Fruit fly (Drosophila melanogaster) whole organism, embryonic: ENCODE measurements around the gene Cog3.

Experiments
- Antp ChIP-seq: fragments of 200-800 bp; sonication (Bioruptor generic); optimal IDR thresholded peaks from 3 replicates; lab custom pipeline; 2016; ENCODE audit warnings: missing biosample characterization, missing genetic modification characterization
- CG10274 ChIP-seq: fragments of 200-800 bp; sonication (Bioruptor generic); optimal IDR thresholded peaks from 3 replicates; lab custom pipeline; 2017; ENCODE audit warnings: missing biosample characterization, mild to moderate bottlenecking, missing genetic modification characterization
- CG10321 ChIP-seq: fragments of 200-800 bp; sonication (Bioruptor generic); IDR thresholded peaks from 2 replicates; pipeline ENCODE4 v1.3.6; 2022; ENCODE audit warnings: missing biosample characterization, missing genetic modification characterization
- CG11085 ChIP-seq: fragments of 200-800 bp; sonication (Bioruptor generic); IDR thresholded peaks from 2 replicates; pipeline ENCODE4 v1.3.6; 2022; ENCODE audit warnings: missing biosample characterization, missing genetic modification characterization
- CG12071 ChIP-seq: fragments of 200-800 bp; sonication (Bioruptor generic); optimal IDR thresholded peaks from 3 replicates; lab custom pipeline; 2018; ENCODE audit warnings: missing biosample characterization, mild to moderate bottlenecking, missing genetic modification characterization
- CG12299 ChIP-seq: fragments of 200-800 bp; sonication (Bioruptor generic); optimal IDR thresholded peaks from 2 replicates; lab custom pipeline; 2018; ENCODE audit warnings: missing biosample characterization, mild to moderate bottlenecking, missing genetic modification characterization
- CG12391 ChIP-seq: fragments of 200-800 bp; sonication (Bioruptor generic); optimal IDR thresholded peaks from 3 replicates; lab custom pipeline; 2018; ENCODE audit warnings: missing biosample characterization, mild to moderate bottlenecking, missing genetic modification characterization, moderate library complexity
- CG12744 ChIP-seq: fragments of 200-800 bp; sonication (Bioruptor generic); optimal IDR thresholded peaks from 2 replicates; lab custom pipeline; 2016; ENCODE audit warnings: missing biosample characterization, missing genetic modification characterization
- CG13296 ChIP-seq: fragments of 200-800 bp; sonication (Bioruptor generic); optimal IDR thresholded peaks from 3 replicates; lab custom pipeline; 2018; ENCODE audit warnings: missing biosample characterization, mild to moderate bottlenecking, missing genetic modification characterization
- CG13624 ChIP-seq: fragments of 200-800 bp; sonication (Bioruptor generic); optimal IDR thresholded peaks from 2 replicates; lab custom pipeline; 2016; ENCODE audit warnings: missing biosample characterization, missing genetic modification characterization
- CG14710 ChIP-seq: fragments of 200-800 bp; sonication (Bioruptor generic); optimal IDR thresholded peaks from 3 replicates; lab custom pipeline; 2019; ENCODE audit warnings: missing biosample characterization, mild to moderate bottlenecking, missing genetic modification characterization, moderate library complexity
- CG15269 ChIP-seq: fragments of 200-800 bp; sonication (Bioruptor generic); optimal IDR thresholded peaks from 2 replicates; lab custom pipeline; 2018; ENCODE audit warnings: missing biosample characterization, mild to moderate bottlenecking, missing genetic modification characterization, moderate library complexity
- CG15696 ChIP-seq: fragments of 200-800 bp; sonication (Bioruptor generic); optimal IDR thresholded peaks from 2 replicates; lab custom pipeline; 2019; ENCODE audit warnings: missing biosample characterization, mild to moderate bottlenecking, missing genetic modification characterization, moderate library complexity
- CG1602 ChIP-seq: fragments of 200-800 bp; sonication (Bioruptor generic); optimal IDR thresholded peaks from 3 replicates; lab custom pipeline; 2016; ENCODE audit warnings: missing biosample characterization, missing genetic modification characterization
- CG1603 ChIP-seq: fragments of 200-800 bp; sonication (Bioruptor generic); optimal IDR thresholded peaks from 2 replicates; lab custom pipeline; 2019; ENCODE audit warnings: missing biosample characterization, mild to moderate bottlenecking, missing genetic modification characterization, moderate library complexity
- CG17359 ChIP-seq: fragments of 200-800 bp; sonication (Bioruptor generic); optimal IDR thresholded peaks from 3 replicates; lab custom pipeline; 2018; ENCODE audit warnings: missing biosample characterization, mild to moderate bottlenecking, missing genetic modification characterization, moderate library complexity
- CG18599 ChIP-seq: fragments of 200-800 bp; sonication (Bioruptor generic); optimal IDR thresholded peaks from 3 replicates; lab custom pipeline; 2017; ENCODE audit warnings: missing biosample characterization, missing genetic modification characterization, mild to moderate bottlenecking, moderate library complexity, missing genetic modification reagents
- CG33213 ChIP-seq: fragments of 200-800 bp; sonication (Bioruptor generic); optimal IDR thresholded peaks from 3 replicates; lab custom pipeline; 2016; ENCODE audit warnings: missing biosample characterization, missing genetic modification characterization
- CG3726 ChIP-seq: fragments of 200-800 bp; sonication (Bioruptor generic); IDR thresholded peaks from 3 replicates; pipeline ENCODE4, ENCODE4 v1.3.6; 2022; ENCODE audit warnings: missing biosample characterization, missing genetic modification characterization
- CG9437 ChIP-seq: fragments of 200-800 bp; sonication (Bioruptor generic); optimal IDR thresholded peaks from 2 replicates; lab custom pipeline; 2018; ENCODE audit warnings: missing biosample characterization, mild to moderate bottlenecking, missing genetic modification characterization
- Camta ChIP-seq: fragments of 200-800 bp; sonication (Bioruptor generic); optimal IDR thresholded peaks from 2 replicates; lab custom pipeline; 2016; ENCODE audit warnings: missing biosample characterization, missing genetic modification characterization
- CoRest ChIP-seq: fragments of 200-800 bp; sonication (Bioruptor generic); optimal IDR thresholded peaks from 3 replicates; lab custom pipeline; 2018; ENCODE audit warnings: missing biosample characterization, mild to moderate bottlenecking, missing genetic modification characterization, moderate library complexity
- D19B ChIP-seq: fragments of 200-800 bp; sonication (Bioruptor generic); optimal IDR thresholded peaks from 2 replicates; lab custom pipeline; 2017; ENCODE audit warnings: missing biosample characterization, mild to moderate bottlenecking, missing genetic modification characterization
- Dip3 ChIP-seq: fragments of 200-800 bp; sonication (Bioruptor generic); optimal IDR thresholded peaks from 3 replicates; lab custom pipeline; 2016; ENCODE audit warnings: missing biosample characterization, missing genetic modification characterization
- Gug ChIP-seq: fragments of 200-800 bp; sonication (Bioruptor generic); IDR thresholded peaks from 4 replicates; pipeline ENCODE4 v1.3.6; 2022; ENCODE audit warnings: missing biosample characterization, missing genetic modification characterization
- HHEX ChIP-seq: fragments of 200-800 bp; sonication (Bioruptor generic); optimal IDR thresholded peaks from 3 replicates; lab custom pipeline; 2017; ENCODE audit warnings: missing biosample characterization, mild to moderate bottlenecking, missing genetic modification characterization, missing genetic modification reagents
- HmgZ ChIP-seq: fragments of 200-800 bp; sonication (Bioruptor generic); optimal IDR thresholded peaks from 2 replicates; lab custom pipeline; 2018; ENCODE audit warnings: missing biosample characterization, mild to moderate bottlenecking, missing genetic modification characterization
- Hmr ChIP-seq: fragments of 200-800 bp; sonication (Bioruptor generic); optimal IDR thresholded peaks from 3 replicates; lab custom pipeline; 2017; ENCODE audit warnings: mild to moderate bottlenecking, missing biosample characterization, missing genetic modification reagents, missing genetic modification characterization
- Hsf ChIP-seq: fragments of 200-800 bp; sonication (Bioruptor generic); optimal IDR thresholded peaks from 3 replicates; lab custom pipeline; 2016; ENCODE audit warnings: missing biosample characterization, missing genetic modification characterization
- Lhr ChIP-seq: fragments of 200-800 bp; sonication (Bioruptor generic); optimal IDR thresholded peaks from 3 replicates; lab custom pipeline; 2017; ENCODE audit warnings: mild to moderate bottlenecking, missing biosample characterization, missing genetic modification reagents, missing genetic modification characterization
- NFAT ChIP-seq: fragments of 200-800 bp; sonication (Bioruptor generic); IDR thresholded peaks from 2 replicates; pipeline ENCODE4 v1.3.6; 2022; ENCODE audit warnings: missing biosample characterization, missing genetic modification characterization
- Nf-YB ChIP-seq: fragments of 200-800 bp; sonication (Bioruptor generic); optimal IDR thresholded peaks from 3 replicates; lab custom pipeline; 2019; ENCODE audit warnings: missing biosample characterization, mild to moderate bottlenecking, missing genetic modification characterization, moderate library complexity
- Sry-β ChIP-seq: fragments of 200-800 bp; sonication (Bioruptor generic); optimal IDR thresholded peaks from 2 replicates; lab custom pipeline; 2018; ENCODE audit warnings: missing biosample characterization, mild to moderate bottlenecking, missing genetic modification characterization, moderate library complexity
- Vsx1 ChIP-seq: fragments of 200-800 bp; sonication (Bioruptor generic); optimal IDR thresholded peaks from 2 replicates; lab custom pipeline; 2017; ENCODE audit warnings: missing biosample characterization, mild to moderate bottlenecking, missing genetic modification characterization, missing genetic modification reagents
- YL-1 ChIP-seq: fragments of 200-800 bp; sonication (Bioruptor generic); optimal IDR thresholded peaks from 3 replicates; lab custom pipeline; 2017; ENCODE audit warnings: missing biosample characterization, mild to moderate bottlenecking, missing genetic modification characterization
- bcd ChIP-seq: fragments of 200-800 bp; sonication (Bioruptor generic); optimal IDR thresholded peaks from 2 replicates; lab custom pipeline; 2017; ENCODE audit warnings: missing biosample characterization, mild to moderate bottlenecking, missing genetic modification characterization
- bsh ChIP-seq, 2 experiments: fragments of 200-800 bp; sonication (Bioruptor generic); optimal IDR thresholded peaks; 2 replicates each; lab custom pipeline; 2017 to 2018; ENCODE audit warnings: mild to moderate bottlenecking in 2 of 2, missing biosample characterization in 2 of 2, missing genetic modification characterization in 2 of 2, moderate library complexity in 1 of 2
- crp ChIP-seq, 2 experiments: fragments of 200-800 bp; sonication (Bioruptor generic); optimal IDR thresholded peaks; 2 replicates in 1 of 2; 3 replicates in 1 of 2; lab custom pipeline; 2017; ENCODE audit warnings: missing biosample characterization in 2 of 2, missing genetic modification characterization in 2 of 2, mild to moderate bottlenecking in 1 of 2, moderate library complexity in 1 of 2
- dimm ChIP-seq: fragments of 200-800 bp; sonication (Bioruptor generic); IDR thresholded peaks from 2 replicates; pipeline ENCODE4 v1.3.6; 2022; ENCODE audit warnings: missing biosample characterization, missing genetic modification characterization
- fd102C ChIP-seq: fragments of 200-800 bp; sonication (Bioruptor generic); optimal IDR thresholded peaks from 2 replicates; lab custom pipeline; 2018; ENCODE audit warnings: missing biosample characterization, mild to moderate bottlenecking, missing genetic modification characterization, moderate library complexity
- fd3F ChIP-seq: fragments of 200-800 bp; sonication (Bioruptor generic); optimal IDR thresholded peaks from 2 replicates; lab custom pipeline; 2018; ENCODE audit warnings: missing biosample characterization, mild to moderate bottlenecking, missing genetic modification characterization, moderate library complexity
- grau ChIP-seq: fragments of 200-800 bp; optimal IDR thresholded peaks from 3 replicates; lab custom pipeline; 2019; ENCODE audit warnings: missing biosample characterization, mild to moderate bottlenecking, missing genetic modification characterization, moderate library complexity
- ind ChIP-seq: fragments of 200-800 bp; sonication (Bioruptor generic); optimal IDR thresholded peaks from 3 replicates; lab custom pipeline; 2016; ENCODE audit warnings: missing biosample characterization, missing genetic modification characterization
- lilli ChIP-seq: fragments of 200-800 bp; sonication (Bioruptor generic); optimal IDR thresholded peaks from 3 replicates; lab custom pipeline; 2016; ENCODE audit warnings: missing biosample characterization, missing genetic modification characterization
- repo ChIP-seq: fragments of 200-800 bp; sonication (Bioruptor generic); optimal IDR thresholded peaks from 2 replicates; lab custom pipeline; 2016; ENCODE audit warnings: missing biosample characterization, missing genetic modification characterization
- sd ChIP-seq: fragments of 200-800 bp; sonication (Bioruptor generic); optimal IDR thresholded peaks from 3 replicates; lab custom pipeline; 2018; ENCODE audit warnings: missing biosample characterization, mild to moderate bottlenecking, missing genetic modification characterization, moderate library complexity
- slbo ChIP-seq: fragments of 200-800 bp; sonication (Bioruptor generic); IDR thresholded peaks from 2 replicates; pipeline ENCODE4 v1.3.6; 2022; ENCODE audit warnings: missing biosample characterization, missing genetic modification characterization
- tup ChIP-seq: fragments of 200-800 bp; sonication (Bioruptor generic); optimal IDR thresholded peaks from 2 replicates; lab custom pipeline; 2016; ENCODE audit warnings: missing biosample characterization, mild to moderate bottlenecking, missing genetic modification characterization, moderate library complexity
- vfl ChIP-seq: fragments of 200-800 bp; sonication (Bioruptor generic); optimal IDR thresholded peaks from 2 replicates; lab custom pipeline; 2016; ENCODE audit warnings: missing biosample characterization, missing genetic modification characterization
- zfh1 ChIP-seq: fragments of 200-800 bp; sonication (Bioruptor generic); IDR thresholded peaks from 3 replicates; pipeline ENCODE4 v1.3.6; 2022; ENCODE audit warnings: missing biosample characterization, missing genetic modification characterization

Gene Cog3

DNA sequence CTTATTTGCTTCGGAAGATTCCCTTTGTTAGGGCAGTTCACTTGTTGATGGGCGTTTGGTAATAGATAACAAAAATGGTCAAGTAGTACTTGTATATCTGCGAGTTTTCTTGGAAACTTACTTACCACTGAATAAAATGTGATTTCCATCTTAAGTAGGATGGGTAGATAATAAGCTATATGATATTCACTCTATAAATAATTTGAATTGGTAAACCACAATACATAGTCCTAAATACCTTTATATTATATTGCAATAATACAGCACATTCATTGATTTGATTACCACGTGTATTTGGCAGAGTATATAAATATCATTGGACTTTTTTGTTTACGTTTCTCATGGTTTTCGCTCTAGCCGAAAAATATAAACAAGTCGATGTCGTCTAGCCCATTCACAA lies 19.1 kb upstream of the Cog3 start (continued):
- TF ChIP-seq crp (GFP tag; optimal IDR thresholded peaks at IDR 0.05; lab: Kevin White, UChicago): no peak
- no peak for TF ChIP-seq zfh1 (GFP tag; lab: Robert Waterston, UW)
- TF ChIP-seq Antp (GFP tag; lab: Kevin White, UChicago): peak; percentile 22
- no peak for TF ChIP-seq fd102C (GFP tag; lab: Kevin White, UChicago)
- no peak for TF ChIP-seq CG33213 (GFP tag; lab: Kevin White, UChicago)
- TF ChIP-seq CG11085 (GFP tag; lab: Robert Waterston, UW): no peak
- TF ChIP-seq CG1603 (tag; lab: Kevin White, UChicago): peak; percentile 51
- 0 out of 2 replicates have a peak, but pooled peaks have one; percentile 40 for TF ChIP-seq NFAT (GFP tag; lab: Robert Waterston, UW)
- TF ChIP-seq Hsf: peak; percentile 70
- TF ChIP-seq D19B: peak; percentile 51
- TF ChIP-seq CG13624: peak; percentile 23
- peak; percentile 48 for TF ChIP-seq Dip3 (GFP tag; lab: Kevin White, UChicago)
- no peak for TF ChIP-seq CG12299 (tag; lab: Kevin White, UChicago)
- no peak for TF ChIP-seq tup (GFP tag; lab: Kevin White, UChicago)
- peak; percentile 16 for TF ChIP-seq CG1602 (GFP tag; lab: Kevin White, UChicago)
- no peak for TF ChIP-seq Nf-YB (GFP tag; lab: Kevin White, UChicago)
- peak; percentile 80 for TF ChIP-seq CG15269 (tag; lab: Kevin White, UChicago)
- TF ChIP-seq CG12391: peak; percentile 74
- TF ChIP-seq CG12744: peak; percentile 26
- peak; percentile 76 for TF ChIP-seq HHEX (GFP tag; lab: Kevin White, UChicago)
- peak; percentile 67 for TF ChIP-seq HmgZ (tag; lab: Kevin White, UChicago)
- peak; percentile 69 for TF ChIP-seq CG13296 (GFP tag; lab: Kevin White, UChicago)
- TF ChIP-seq bcd (GFP tag; lab: Kevin White, UChicago): peak; percentile 49
- TF ChIP-seq Lhr (GFP tag; lab: Kevin White, UChicago): no peak
- peak; percentile 77 for TF ChIP-seq CG18599 (GFP tag; lab: Kevin White, UChicago)
- peak; percentile 68 for TF ChIP-seq fd3F
- TF ChIP-seq ind (GFP tag; lab: Kevin White, UChicago): peak; percentile 58
- TF ChIP-seq CG14710 (tag; lab: Kevin White, UChicago): peak; percentile 19
- peak; percentile 10 for TF ChIP-seq Vsx1
- TF ChIP-seq CG3726 (GFP tag; lab: Robert Waterston, UW): 0 out of 3 replicates have a peak, but pooled peaks have one; percentile 18
- peak; percentile 80 for TF ChIP-seq CoRest
- TF ChIP-seq slbo (GFP tag; lab: Robert Waterston, UW): peak; percentile 71
- peak; percentile 73 for TF ChIP-seq grau (tag; lab: Kevin White, UChicago)
- TF ChIP-seq CG17359 (tag; lab: Kevin White, UChicago): peak; percentile 52
- peak; percentile 10; the same call in 1 of the 4 replicates for TF ChIP-seq Gug (GFP tag; lab: Robert Waterston, UW)
- TF ChIP-seq sd (tag; lab: Kevin White, UChicago): peak; percentile 18
- no peak for TF ChIP-seq CG12071
- no peak for TF ChIP-seq CG10321 (GFP tag; lab: Robert Waterston, UW)
- no peak for TF ChIP-seq Sry-β (GFP tag; lab: Kevin White, UChicago)
- peak; percentile 31 for TF ChIP-seq vfl (GFP tag; lab: Kevin White, UChicago)
- no peak for TF ChIP-seq YL-1 (GFP tag; lab: Kevin White, UChicago)
- peak; percentile 20 for TF ChIP-seq Camta (GFP tag; lab: Kevin White, UChicago)
- TF ChIP-seq CG10274 (GFP tag; lab: Kevin White, UChicago): peak; percentile 48
- peak; percentile 73 for TF ChIP-seq Hmr
- peak in 1 of 2 experiments; percentile 42 for TF ChIP-seq bsh (GFP tag; optimal IDR thresholded peaks at IDR 0.05; lab: Kevin White, UChicago)
- TF ChIP-seq CG9437 (GFP tag; lab: Kevin White, UChicago): peak; percentile 78
- TF ChIP-seq CG15696: no peak
- peak; percentile 71 for TF ChIP-seq lilli (GFP tag; lab: Kevin White, UChicago)
- TF ChIP-seq repo: no peak
- TF ChIP-seq dimm: no peak
